Worm (Caenorhabditis elegans) whole organism, young adult: ENCODE measurements around the gene C13A2.12.

Experiments used
- D2030.7 ChIP-seq: fragments of 200-800 bp; sonication (Bioruptor generic); IDR thresholded peaks from 2 replicates; pipeline ENCODE4 v1.3.6; 2022; ENCODE audit warnings: missing genetic modification reagents, missing genetic modification characterization, missing compliant biosample characterization
- F22D6.2 ChIP-seq: sonication (generic microtip); optimal IDR thresholded peaks from 2 replicates; lab custom pipeline; 2016; ENCODE audit warnings: mild to moderate bottlenecking, missing genetic modification characterization, missing compliant biosample characterization
- F23B12.7 ChIP-seq: sonication (generic microtip); optimal IDR thresholded peaks from 2 replicates; lab custom pipeline; 2017; ENCODE audit warnings: missing genetic modification characterization, mild to moderate bottlenecking, missing compliant biosample characterization, antibody characterized with exemption, moderate library complexity; ENCODE audit not compliant: insufficient read depth
- F57A8.1 ChIP-seq: fragments of 200-800 bp; sonication (Bioruptor generic); optimal IDR thresholded peaks from 2 replicates; lab custom pipeline; 2018; ENCODE audit warnings: mild to moderate bottlenecking, missing genetic modification characterization, moderate library complexity, missing compliant biosample characterization
- Y95B8A.8 ChIP-seq: fragments of 200-800 bp; sonication (Bioruptor generic); IDR thresholded peaks from 2 replicates; pipeline ENCODE4 v1.3.6; 2022; ENCODE audit warnings: missing genetic modification reagents, missing genetic modification characterization, missing compliant biosample characterization
- ZK185.1 ChIP-seq: sonication (generic microtip); optimal IDR thresholded peaks from 2 replicates; lab custom pipeline; 2016; ENCODE audit warnings: mild to moderate bottlenecking, missing genetic modification characterization, missing compliant biosample characterization; ENCODE audit not compliant: poor library complexity, severe bottlenecking
- ama-1 ChIP-seq, 3 experiments: fragments of 150-350 bp in 1 of 3; sonication (generic microtip) in 2 of 3; optimal IDR thresholded peaks; 2 replicates each; lab custom pipeline; 2014 to 2018; ENCODE audit warnings: missing biosample characterization in 2 of 3, missing genetic modification characterization in 2 of 3, missing genetic modification reagents in 2 of 3
- aptf-3 ChIP-seq: fragments of 200-800 bp; sonication (Bioruptor generic); IDR thresholded peaks from 2 replicates; pipeline ENCODE4 v1.3.6; 2022; ENCODE audit warnings: missing genetic modification characterization, missing compliant biosample characterization
- atf-7 ChIP-seq: sonication (generic microtip); optimal IDR thresholded peaks from 2 replicates; lab custom pipeline; 2017; ENCODE audit warnings: mild to moderate bottlenecking, missing genetic modification characterization, missing compliant biosample characterization
- athp-1 ChIP-seq: sonication (generic microtip); optimal IDR thresholded peaks from 2 replicates; lab custom pipeline; 2017; ENCODE audit warnings: mild to moderate bottlenecking, missing genetic modification characterization, missing compliant biosample characterization
- attf-5 ChIP-seq: fragments of 200-800 bp; sonication (Bioruptor generic); optimal IDR thresholded peaks from 2 replicates; lab custom pipeline; 2018; ENCODE audit warnings: mild to moderate bottlenecking, missing genetic modification characterization, missing compliant biosample characterization
- cebp-1 ChIP-seq, 2 experiments: fragments of 200-800 bp in 1 of 2; sonication (Bioruptor generic) in 1 of 2; sonication (generic microtip) in 1 of 2; IDR thresholded peaks in 1 of 2; optimal IDR thresholded peaks in 1 of 2; 2 replicates each; pipeline versions ENCODE4 v1.3.6 to Lab custom; 2017 to 2022; ENCODE audit warnings: missing compliant biosample characterization in 2 of 2, missing genetic modification characterization in 2 of 2, mild to moderate bottlenecking in 1 of 2, missing genetic modification reagents in 1 of 2, moderate library complexity in 1 of 2
- ceh-40 ChIP-seq: fragments of 200-800 bp; sonication (Bioruptor generic); IDR thresholded peaks from 2 replicates; pipeline ENCODE4 v1.3.6; 2022; ENCODE audit warnings: missing genetic modification characterization, missing compliant biosample characterization
- ceh-58 ChIP-seq: fragments of 200-800 bp; sonication (Bioruptor generic); IDR thresholded peaks from 2 replicates; pipeline ENCODE4 v1.3.6; 2022; ENCODE audit warnings: missing genetic modification characterization, missing compliant biosample characterization
- die-1 ChIP-seq: sonication (generic microtip); optimal IDR thresholded peaks from 2 replicates; lab custom pipeline; 2016; ENCODE audit warnings: missing genotype, mild to moderate bottlenecking, missing genetic modification characterization, missing compliant biosample characterization
- dox-1 ChIP-seq: fragments of 200-800 bp; sonication (Bioruptor generic); IDR thresholded peaks from 2 replicates; pipeline ENCODE4 v1.3.6; 2022; ENCODE audit warnings: missing genetic modification reagents, missing genetic modification characterization, missing compliant biosample characterization
- dpl-1 ChIP-seq: fragments of 150-350 bp; optimal IDR thresholded peaks from 2 replicates; lab custom pipeline; 2014; ENCODE audit warnings: missing biosample characterization, missing genetic modification reagents, missing genetic modification characterization
- efl-1 ChIP-seq: fragments of 150-350 bp; optimal IDR thresholded peaks from 2 replicates; lab custom pipeline; 2014; ENCODE audit warnings: missing biosample characterization, missing genetic modification reagents, missing genetic modification characterization
- egl-18 ChIP-seq: fragments of 200-800 bp; sonication (Bioruptor generic); IDR thresholded peaks from 2 replicates; pipeline ENCODE4 v1.3.6; 2022; ENCODE audit warnings: missing genetic modification reagents, missing genetic modification characterization, missing compliant biosample characterization
- egrh-3 ChIP-seq: fragments of 200-800 bp; sonication (Bioruptor generic); IDR thresholded peaks from 2 replicates; pipeline ENCODE4 v1.3.6; 2022; ENCODE audit warnings: missing genetic modification reagents, missing genetic modification characterization, missing compliant biosample characterization
- him-1 ChIP-seq: sonication (generic microtip); optimal IDR thresholded peaks from 2 replicates; lab custom pipeline; 2016; ENCODE audit warnings: missing genotype, missing genetic modification reagents, missing genetic modification characterization, missing compliant biosample characterization
- hmg-1.2 ChIP-seq: fragments of 200-800 bp; sonication (Bioruptor generic); IDR thresholded peaks from 2 replicates; pipeline ENCODE4 v1.3.6; 2022; ENCODE audit warnings: missing genetic modification reagents, missing genetic modification characterization, missing compliant biosample characterization
- lin-26 ChIP-seq: fragments of 200-800 bp; sonication (Bioruptor generic); IDR thresholded peaks from 2 replicates; pipeline ENCODE4 v1.3.6; 2022; ENCODE audit warnings: missing genetic modification reagents, missing genetic modification characterization, missing compliant biosample characterization
- lin-35 ChIP-seq, 3 experiments: fragments of 150-350 bp in 2 of 3; sonication (generic microtip) in 1 of 3; optimal IDR thresholded peaks; 2 replicates each; lab custom pipeline; 2014 to 2018; ENCODE audit warnings: missing biosample characterization in 3 of 3, missing genetic modification characterization in 3 of 3, missing genetic modification reagents in 3 of 3
- lin-54 ChIP-seq: fragments of 200-800 bp; sonication (Bioruptor generic); optimal IDR thresholded peaks from 2 replicates; lab custom pipeline; 2018; ENCODE audit warnings: mild to moderate bottlenecking, missing genetic modification characterization, missing compliant biosample characterization
- lsl-1 ChIP-seq: fragments of 200-800 bp; sonication (Bioruptor generic); optimal IDR thresholded peaks from 2 replicates; lab custom pipeline; 2018; ENCODE audit warnings: mild to moderate bottlenecking, missing genetic modification characterization, moderate library complexity, missing compliant biosample characterization
- madf-10 ChIP-seq: sonication (generic microtip); optimal IDR thresholded peaks from 2 replicates; lab custom pipeline; 2016; ENCODE audit warnings: mild to moderate bottlenecking, missing genetic modification characterization, missing compliant biosample characterization
- mcd-1 ChIP-seq: fragments of 200-800 bp; sonication (Bioruptor generic); IDR thresholded peaks from 2 replicates; pipeline ENCODE4 v1.3.6; 2022; ENCODE audit warnings: missing genetic modification reagents, missing genetic modification characterization, missing compliant biosample characterization
- nfya-1 ChIP-seq: sonication (generic microtip); optimal IDR thresholded peaks from 2 replicates; lab custom pipeline; 2017; ENCODE audit warnings: antibody characterized with exemption, missing compliant biosample characterization, missing genetic modification characterization, borderline replicate concordance; ENCODE audit not compliant: insufficient read depth
- nhr-27 ChIP-seq: fragments of 200-800 bp; sonication (Bioruptor generic); optimal IDR thresholded peaks from 2 replicates; lab custom pipeline; 2018; ENCODE audit warnings: mild to moderate bottlenecking, missing genetic modification characterization, moderate library complexity, missing compliant biosample characterization
- pbrm-1 ChIP-seq: fragments of 200-800 bp; sonication (Bioruptor generic); IDR thresholded peaks from 2 replicates; pipeline ENCODE4 v1.3.6; 2022; ENCODE audit warnings: missing genetic modification reagents, missing genetic modification characterization, missing compliant biosample characterization
- rec-8 ChIP-seq, 2 experiments: sonication (generic microtip); optimal IDR thresholded peaks; 2 replicates each; lab custom pipeline; 2016; ENCODE audit warnings: mild to moderate bottlenecking in 2 of 2, missing genetic modification characterization in 2 of 2, missing genetic modification reagents in 2 of 2, missing genotype in 2 of 2, missing biosample characterization in 1 of 2, missing compliant biosample characterization in 1 of 2, moderate library complexity in 1 of 2
- rpc-1 ChIP-seq, 2 experiments: fragments of 150-350 bp in 1 of 2; sonication (generic microtip) in 1 of 2; optimal IDR thresholded peaks; 2 replicates each; lab custom pipeline; 2014 to 2018; ENCODE audit warnings: missing biosample characterization in 1 of 2, missing genetic modification characterization in 1 of 2, missing genetic modification reagents in 1 of 2, missing genotype in 1 of 2
- sdz-38 ChIP-seq: sonication (generic microtip); optimal IDR thresholded peaks from 2 replicates; lab custom pipeline; 2016; ENCODE audit warnings: missing genotype, missing genetic modification characterization, missing compliant biosample characterization
- snpc-3.4 ChIP-seq: sonication (generic microtip); optimal IDR thresholded peaks from 2 replicates; lab custom pipeline; 2017; ENCODE audit warnings: missing genetic modification characterization, mild to moderate bottlenecking, missing compliant biosample characterization, antibody characterized with exemption, moderate library complexity, missing genotype, missing genetic modification reagents
- snpc-4 ChIP-seq, 5 experiments: fragments of 150-350 bp in 1 of 5; sonication (generic microtip) in 4 of 5; optimal IDR thresholded peaks; 2 replicates each; lab custom pipeline; 2014 to 2018; ENCODE audit warnings: missing genetic modification characterization in 5 of 5, missing biosample characterization in 3 of 5, antibody characterized with exemption in 2 of 5, mild to moderate bottlenecking in 2 of 5, missing compliant biosample characterization in 2 of 5, missing genotype in 2 of 5, moderate library complexity in 2 of 5, missing genetic modification reagents in 1 of 5
- tbx-9 ChIP-seq: sonication (generic microtip); optimal IDR thresholded peaks from 2 replicates; lab custom pipeline; 2016; ENCODE audit warnings: borderline replicate concordance, missing genetic modification characterization, inconsistent platforms, missing compliant biosample characterization
- xnd-1 ChIP-seq: sonication (generic microtip); optimal IDR thresholded peaks from 2 replicates; lab custom pipeline; 2016; ENCODE audit warnings: missing genotype, missing genetic modification reagents, missing genetic modification characterization, missing compliant biosample characterization
- zfh-2 ChIP-seq: fragments of 200-800 bp; sonication (Bioruptor generic); conservative IDR thresholded peaks from 2 replicates; pipeline ENCODE4 v1.3.6; 2022; ENCODE audit warnings: missing genetic modification reagents, missing genetic modification characterization, missing compliant biosample characterization
- ztf-3 ChIP-seq: fragments of 200-800 bp; sonication (Bioruptor generic); optimal IDR thresholded peaks from 2 replicates; lab custom pipeline; 2018; ENCODE audit warnings: mild to moderate bottlenecking, missing genetic modification characterization, missing compliant biosample characterization
- ztf-6 ChIP-seq: fragments of 200-800 bp; sonication (Bioruptor generic); IDR thresholded peaks from 2 replicates; pipeline ENCODE4 v1.3.6; 2022; ENCODE audit warnings: missing genetic modification reagents, missing genetic modification characterization, missing compliant biosample characterization

Gene C13A2.12

ce11 chrV:7288699-7289098 lies 29.6 kb downstream of the C13A2.12 start, which contains the start of gene C13A2.1:
C13A2.1 (plus strand) TSS chrV:7288999.
- no peak for TF ChIP-seq D2030.7
- no peak for TF ChIP-seq F23B12.7 (tag; lab: Kevin White, UChicago)
- TF ChIP-seq him-1 (tag; lab: Kevin White, UChicago): no peak
- no peak for TF ChIP-seq zfh-2
- no peak for TF ChIP-seq lsl-1 (GFP tag; lab: Kevin White, UChicago)
- TF ChIP-seq rpc-1 (optimal IDR thresholded peaks at IDR 0.05; lab: Kevin White, UChicago): no peak
- no peak for TF ChIP-seq rpc-1 (tag; optimal IDR thresholded peaks at IDR 0.05; lab: Kevin White, UChicago)
- TF ChIP-seq mcd-1: no peak
- no peak for TF ChIP-seq Y95B8A.8 (GFP tag; lab: Robert Waterston, UW)
- no peak for TF ChIP-seq nhr-27 (tag; lab: Kevin White, UChicago)

ce11 chrV:7295270-7295669 lies 36.2 kb downstream of the C13A2.12 start, which contains the start of gene F07G11.4:
F07G11.4 (minus strand) TSS chrV:7295370.
- no peak for TF ChIP-seq egl-18
- TF ChIP-seq rec-8 (tag; optimal IDR thresholded peaks at IDR 0.05; lab: Kevin White, UChicago): no peak
- TF ChIP-seq attf-5 (GFP tag; lab: Kevin White, UChicago): no peak
- TF ChIP-seq ceh-58: no peak
- TF ChIP-seq pbrm-1 (GFP tag; lab: Robert Waterston, UW): no peak
- no peak for TF ChIP-seq ZK185.1
- no peak for TF ChIP-seq sdz-38 (tag; lab: Kevin White, UChicago)
- TF ChIP-seq dox-1 (GFP tag; lab: Robert Waterston, UW): no peak
- no peak for TF ChIP-seq atf-7 (tag; lab: Kevin White, UChicago)
- TF ChIP-seq lin-35 (GFP tag; optimal IDR thresholded peaks at IDR 0.05; lab: Kevin White, UChicago): no peak
- no peak for TF ChIP-seq die-1 (tag; lab: Kevin White, UChicago)
- no peak for TF ChIP-seq hmg-1.2 (GFP tag; lab: Robert Waterston, UW)
- no peak for TF ChIP-seq aptf-3 (GFP tag; lab: Robert Waterston, UW)
- TF ChIP-seq ztf-3: no peak
- TF ChIP-seq lin-26: no peak
- TF ChIP-seq egrh-3 (GFP tag; lab: Robert Waterston, UW): no peak
- no peak for TF ChIP-seq madf-10 (tag; lab: Kevin White, UChicago)
- no peak for TF ChIP-seq nfya-1 (tag; lab: Kevin White, UChicago)
- TF ChIP-seq F22D6.2 (tag; lab: Kevin White, UChicago): no peak
- no peak for TF ChIP-seq cebp-1 (GFP tag; IDR thresholded peaks at IDR 0.05; lab: Robert Waterston, UW)
- TF ChIP-seq cebp-1 (tag; optimal IDR thresholded peaks at IDR 0.05; lab: Kevin White, UChicago): no peak

ce11 chrV:7297263-7297662 lies 38.2 kb downstream of the C13A2.12 start, which contains the start of gene srj-32:
srj-32 (minus strand) TSS chrV:7297363.
- TF ChIP-seq ama-1 (optimal IDR thresholded peaks at IDR 0.05; lab: Kevin White, UChicago): no peak
- TF ChIP-seq ama-1 (GFP tag; optimal IDR thresholded peaks at IDR 0.05; lab: Kevin White, UChicago): no peak
- no peak for TF ChIP-seq xnd-1 (tag; lab: Kevin White, UChicago)
- TF ChIP-seq F57A8.1 (GFP tag; lab: Kevin White, UChicago): no peak
- no peak for TF ChIP-seq tbx-9
- no peak for TF ChIP-seq snpc-3.4
- no peak for TF ChIP-seq athp-1 (tag; lab: Kevin White, UChicago)
- no peak for TF ChIP-seq hmg-1.2 (GFP tag; lab: Robert Waterston, UW)
- no peak for TF ChIP-seq ceh-40 (GFP tag; lab: Robert Waterston, UW)
- no peak for TF ChIP-seq dpl-1 (GFP tag; lab: Kevin White, UChicago)
- TF ChIP-seq ztf-6 (GFP tag; lab: Robert Waterston, UW): no peak
- no peak for TF ChIP-seq lin-54
- no peak for TF ChIP-seq rpc-1 (optimal IDR thresholded peaks at IDR 0.05; lab: Kevin White, UChicago)
- TF ChIP-seq rpc-1 (tag; optimal IDR thresholded peaks at IDR 0.05; lab: Kevin White, UChicago): no peak
- TF ChIP-seq efl-1 (GFP tag; lab: Kevin White, UChicago): no peak
- no peak for TF ChIP-seq snpc-4 (GFP tag; optimal IDR thresholded peaks at IDR 0.05; lab: Kevin White, UChicago)
- TF ChIP-seq snpc-4 (tag; optimal IDR thresholded peaks at IDR 0.05; lab: Kevin White, UChicago): no peak
- TF ChIP-seq egrh-3 (GFP tag; lab: Robert Waterston, UW): no peak
- TF ChIP-seq, all 124 proteins: peak for 0
